Fruit fly (Drosophila melanogaster) whole organism, embryonic: ENCODE measurements around the gene CG14971.

Experiments used
- ATbp ChIP-seq: fragments of 200-800 bp; sonication (Bioruptor generic); optimal IDR thresholded peaks from 2 replicates; lab custom pipeline; 2017; ENCODE audit warnings: missing biosample characterization, mild to moderate bottlenecking, missing genetic modification characterization, missing genetic modification reagents
- B-H2 ChIP-seq: fragments of 200-800 bp; sonication (Bioruptor generic); optimal IDR thresholded peaks from 2 replicates; lab custom pipeline; 2018; ENCODE audit warnings: missing biosample characterization, mild to moderate bottlenecking, missing genetic modification characterization
- Bdp1 ChIP-seq: fragments of 200-800 bp; sonication (Bioruptor generic); optimal IDR thresholded peaks from 3 replicates; lab custom pipeline; 2016; ENCODE audit warnings: missing biosample characterization, missing genetic modification characterization
- Bgb ChIP-seq: fragments of 200-800 bp; sonication (Bioruptor generic); IDR thresholded peaks from 2 replicates; pipeline ENCODE4 v1.3.6; 2022; ENCODE audit warnings: missing biosample characterization, missing genetic modification characterization; ENCODE audit not compliant: partially characterized antibody
- CG11456 ChIP-seq: fragments of 200-800 bp; sonication (Bioruptor generic); IDR thresholded peaks from 3 replicates; pipeline ENCODE4 v1.3.6; 2022; ENCODE audit warnings: missing biosample characterization, missing genetic modification characterization
- CG12659 ChIP-seq: fragments of 200-800 bp; sonication (Bioruptor generic); optimal IDR thresholded peaks from 3 replicates; lab custom pipeline; 2017; ENCODE audit warnings: mild to moderate bottlenecking, missing biosample characterization, missing genetic modification reagents, missing genetic modification characterization
- CG13296 ChIP-seq: fragments of 200-800 bp; sonication (Bioruptor generic); optimal IDR thresholded peaks from 3 replicates; lab custom pipeline; 2018; ENCODE audit warnings: missing biosample characterization, mild to moderate bottlenecking, missing genetic modification characterization
- CG14860 ChIP-seq: fragments of 200-800 bp; sonication (Bioruptor generic); IDR thresholded peaks from 3 replicates; pipeline ENCODE4 v1.3.6; 2022; ENCODE audit warnings: missing biosample characterization, missing genetic modification characterization; ENCODE audit not compliant: partially characterized antibody
- CG18011 ChIP-seq: fragments of 200-800 bp; sonication (Bioruptor generic); optimal IDR thresholded peaks from 2 replicates; lab custom pipeline; 2017; ENCODE audit warnings: missing biosample characterization, missing genetic modification characterization, mild to moderate bottlenecking, moderate library complexity, missing genotype
- CG2116 ChIP-seq: fragments of 200-800 bp; sonication (Bioruptor generic); optimal IDR thresholded peaks from 3 replicates; lab custom pipeline; 2018; ENCODE audit warnings: missing biosample characterization, mild to moderate bottlenecking, missing genetic modification characterization
- CG2678 ChIP-seq: fragments of 200-800 bp; sonication (Bioruptor generic); optimal IDR thresholded peaks from 3 replicates; lab custom pipeline; 2019; ENCODE audit warnings: missing biosample characterization, mild to moderate bottlenecking, missing genetic modification characterization, moderate library complexity
- CG34376 ChIP-seq: fragments of 200-800 bp; sonication (Bioruptor generic); optimal IDR thresholded peaks from 2 replicates; lab custom pipeline; 2018; ENCODE audit warnings: missing biosample characterization, mild to moderate bottlenecking, missing genetic modification characterization
- CG3726 ChIP-seq: fragments of 200-800 bp; sonication (Bioruptor generic); IDR thresholded peaks from 3 replicates; pipeline ENCODE4, ENCODE4 v1.3.6; 2022; ENCODE audit warnings: missing biosample characterization, missing genetic modification characterization
- CG42726 ChIP-seq: fragments of 200-800 bp; sonication (Bioruptor generic); IDR thresholded peaks from 2 replicates; pipeline ENCODE4 v1.3.6; 2022; ENCODE audit warnings: missing biosample characterization, missing genetic modification characterization; ENCODE audit not compliant: partially characterized antibody
- CG4707 ChIP-seq: fragments of 200-800 bp; sonication (Bioruptor generic); optimal IDR thresholded peaks from 2 replicates; lab custom pipeline; 2018; ENCODE audit warnings: missing biosample characterization, mild to moderate bottlenecking, missing genetic modification characterization, moderate library complexity
- CG4854 ChIP-seq: fragments of 200-800 bp; sonication (Bioruptor generic); optimal IDR thresholded peaks from 2 replicates; lab custom pipeline; 2016; ENCODE audit warnings: missing biosample characterization, missing genetic modification characterization, inconsistent platforms
- CG6654 ChIP-seq: fragments of 200-800 bp; sonication (Bioruptor generic); optimal IDR thresholded peaks from 2 replicates; lab custom pipeline; 2017; ENCODE audit warnings: missing biosample characterization, mild to moderate bottlenecking, missing genetic modification characterization
- CG6689 ChIP-seq: fragments of 200-800 bp; sonication (Bioruptor generic); IDR thresholded peaks from 2 replicates; pipeline ENCODE4 v1.3.6; 2022; ENCODE audit warnings: missing biosample characterization, missing genetic modification characterization
- CG7987 ChIP-seq: fragments of 200-800 bp; sonication (Bioruptor generic); optimal IDR thresholded peaks from 2 replicates; lab custom pipeline; 2018; ENCODE audit warnings: missing biosample characterization, mild to moderate bottlenecking, missing genetic modification characterization, moderate library complexity
- CG8290 ChIP-seq, 3 experiments: fragments of 200-800 bp; sonication (Bioruptor generic); optimal IDR thresholded peaks; 2 replicates each; lab custom pipeline; 2016 to 2019; ENCODE audit warnings: missing biosample characterization in 3 of 3, missing genetic modification characterization in 3 of 3, mild to moderate bottlenecking in 2 of 3, moderate library complexity in 1 of 3
- CG8944 ChIP-seq: fragments of 200-800 bp; sonication (Bioruptor generic); optimal IDR thresholded peaks from 3 replicates; lab custom pipeline; 2016; ENCODE audit warnings: missing biosample characterization, missing genetic modification characterization
- CG9437 ChIP-seq: fragments of 200-800 bp; sonication (Bioruptor generic); optimal IDR thresholded peaks from 2 replicates; lab custom pipeline; 2018; ENCODE audit warnings: missing biosample characterization, mild to moderate bottlenecking, missing genetic modification characterization
- Fer1 ChIP-seq: fragments of 200-800 bp; sonication (Bioruptor generic); optimal IDR thresholded peaks from 2 replicates; lab custom pipeline; 2017; ENCODE audit warnings: missing biosample characterization, mild to moderate bottlenecking, missing genetic modification characterization
- HmgZ ChIP-seq: fragments of 200-800 bp; sonication (Bioruptor generic); optimal IDR thresholded peaks from 2 replicates; lab custom pipeline; 2018; ENCODE audit warnings: missing biosample characterization, mild to moderate bottlenecking, missing genetic modification characterization
- NC2α ChIP-seq: fragments of 200-800 bp; sonication (Bioruptor generic); optimal IDR thresholded peaks from 2 replicates; lab custom pipeline; 2016; ENCODE audit warnings: missing biosample characterization, missing genetic modification characterization
- Side ChIP-seq: fragments of 200-800 bp; sonication (Bioruptor generic); optimal IDR thresholded peaks from 2 replicates; lab custom pipeline; 2016; ENCODE audit warnings: missing biosample characterization, missing genetic modification characterization
- Sox102F ChIP-seq: fragments of 200-800 bp; sonication (Bioruptor generic); optimal IDR thresholded peaks from 2 replicates; lab custom pipeline; 2018; ENCODE audit warnings: missing biosample characterization, mild to moderate bottlenecking, missing genetic modification characterization, moderate library complexity
- Stat92E ChIP-seq, 3 experiments: fragments of >200 bp in 2 of 3; fragments of 200-800 bp in 1 of 3; sonication (Bioruptor generic) in 1 of 3; optimal IDR thresholded peaks; 2 replicates each; lab custom pipeline; 2017 to 2019; ENCODE audit warnings: missing biosample characterization in 3 of 3, missing genetic modification characterization in 3 of 3, mild to moderate bottlenecking in 1 of 3, moderate library complexity in 1 of 3
- bowl ChIP-seq: fragments of 200-800 bp; sonication (Bioruptor generic); IDR thresholded peaks from 2 replicates; pipeline ENCODE4 v1.3.6; 2022; ENCODE audit warnings: missing biosample characterization, missing genetic modification characterization
- bsh ChIP-seq, 2 experiments: fragments of 200-800 bp; sonication (Bioruptor generic); optimal IDR thresholded peaks; 2 replicates each; lab custom pipeline; 2017 to 2018; ENCODE audit warnings: mild to moderate bottlenecking in 2 of 2, missing biosample characterization in 2 of 2, missing genetic modification characterization in 2 of 2, moderate library complexity in 1 of 2
- caup ChIP-seq: fragments of 200-800 bp; sonication (Bioruptor generic); optimal IDR thresholded peaks from 3 replicates; lab custom pipeline; 2017; ENCODE audit warnings: missing biosample characterization, mild to moderate bottlenecking, missing genetic modification characterization, moderate library complexity; ENCODE audit not compliant: severe bottlenecking
- cg ChIP-seq: fragments of 200-800 bp; sonication (Bioruptor generic); optimal IDR thresholded peaks from 3 replicates; lab custom pipeline; 2019; ENCODE audit warnings: missing biosample characterization, mild to moderate bottlenecking, missing genetic modification characterization, moderate library complexity
- chif ChIP-seq, 2 experiments: fragments of 200-800 bp; sonication (Bioruptor generic); optimal IDR thresholded peaks; 3 replicates each; lab custom pipeline; 2016; ENCODE audit warnings: missing biosample characterization in 2 of 2, missing genetic modification characterization in 2 of 2
- chinmo ChIP-seq: fragments of 200-800 bp; sonication (Bioruptor generic); IDR thresholded peaks from 4 replicates; pipeline ENCODE4 v1.3.6; 2022; ENCODE audit warnings: missing biosample characterization, missing genetic modification characterization; ENCODE audit not compliant: partially characterized antibody
- cwo ChIP-seq: fragments of 200-800 bp; sonication (Bioruptor generic); optimal IDR thresholded peaks from 3 replicates; lab custom pipeline; 2017; ENCODE audit warnings: missing biosample characterization, missing genetic modification characterization, mild to moderate bottlenecking, moderate library complexity, missing genetic modification reagents
- dysf ChIP-seq: fragments of 200-800 bp; sonication (Bioruptor generic); IDR thresholded peaks from 3 replicates; pipeline ENCODE4 v1.3.6; 2022; ENCODE audit warnings: missing biosample characterization, missing genetic modification characterization
- grau ChIP-seq: fragments of 200-800 bp; optimal IDR thresholded peaks from 3 replicates; lab custom pipeline; 2019; ENCODE audit warnings: missing biosample characterization, mild to moderate bottlenecking, missing genetic modification characterization, moderate library complexity
- gt ChIP-seq: fragments of 200-800 bp; sonication (Bioruptor generic); IDR thresholded peaks from 2 replicates; pipeline ENCODE4 v1.3.6; 2022; ENCODE audit warnings: missing biosample characterization, missing genetic modification characterization
- hbn ChIP-seq: fragments of 200-800 bp; sonication (Bioruptor generic); IDR thresholded peaks from 2 replicates; pipeline ENCODE4 v1.3.6; 2022; ENCODE audit warnings: missing biosample characterization, missing genetic modification characterization; ENCODE audit not compliant: partially characterized antibody
- jumu ChIP-seq: fragments of 200-800 bp; sonication (Bioruptor generic); optimal IDR thresholded peaks from 3 replicates; lab custom pipeline; 2016; ENCODE audit warnings: missing biosample characterization, missing genetic modification characterization
- ken ChIP-seq: fragments of 200-800 bp; sonication (Bioruptor generic); IDR thresholded peaks from 3 replicates; pipeline ENCODE4 v1.3.6; 2022; ENCODE audit warnings: missing biosample characterization, missing genetic modification characterization
- lilli ChIP-seq: fragments of 200-800 bp; sonication (Bioruptor generic); optimal IDR thresholded peaks from 3 replicates; lab custom pipeline; 2016; ENCODE audit warnings: missing biosample characterization, missing genetic modification characterization
- nau ChIP-seq: fragments of 200-800 bp; sonication (Bioruptor generic); optimal IDR thresholded peaks from 3 replicates; lab custom pipeline; 2017; ENCODE audit warnings: missing biosample characterization, mild to moderate bottlenecking, missing genetic modification characterization, missing genetic modification reagents
- phol ChIP-seq: fragments of 200-800 bp; sonication (Bioruptor generic); optimal IDR thresholded peaks from 3 replicates; lab custom pipeline; 2018; ENCODE audit warnings: missing biosample characterization, mild to moderate bottlenecking, missing genetic modification characterization, moderate library complexity
- ro ChIP-seq: fragments of 200-800 bp; sonication (Bioruptor generic); IDR thresholded peaks from 2 replicates; pipeline ENCODE4 v1.3.6; 2022; ENCODE audit warnings: missing biosample characterization, missing genetic modification characterization
- sens ChIP-seq: fragments of 200-800 bp; sonication (Bioruptor generic); peaks from one replicate; lab custom pipeline; 2016; ENCODE audit warnings: missing biosample characterization, missing genetic modification characterization
- sima ChIP-seq: fragments of 200-800 bp; sonication (Bioruptor generic); optimal IDR thresholded peaks from 2 replicates; lab custom pipeline; 2016; ENCODE audit warnings: missing biosample characterization, missing genetic modification characterization
- slbo ChIP-seq: fragments of 200-800 bp; sonication (Bioruptor generic); IDR thresholded peaks from 2 replicates; pipeline ENCODE4 v1.3.6; 2022; ENCODE audit warnings: missing biosample characterization, missing genetic modification characterization
- sr ChIP-seq: fragments of 200-800 bp; sonication (Bioruptor generic); IDR thresholded peaks from 3 replicates; pipeline ENCODE4 v1.3.6; 2022; ENCODE audit warnings: missing biosample characterization, missing genetic modification characterization
- trem ChIP-seq: fragments of 200-800 bp; optimal IDR thresholded peaks from 3 replicates; lab custom pipeline; 2019; ENCODE audit warnings: missing biosample characterization, mild to moderate bottlenecking, missing genetic modification characterization, moderate library complexity

The CG14971 gene

dm6 chr3L:3420674-3421073 is 50.4 kb downstream of the CG14971 start (continued):
- TF ChIP-seq Fer1 (GFP tag; lab: Kevin White, UChicago) (no peak), CG34376 (no peak), ken (GFP tag; lab: Robert Waterston, UW) (no peak), phol (tag; lab: Kevin White, UChicago) (no peak), CG9437 (GFP tag; lab: Kevin White, UChicago) (no peak), jumu (GFP tag; lab: Kevin White, UChicago) (no peak), bsh (GFP tag; optimal IDR thresholded peaks at IDR 0.05; lab: Kevin White, UChicago) (no peak), CG42726 (no peak), CG8944 (no peak), CG8290 (GFP tag; optimal IDR thresholded peaks at IDR 0.05; lab: Kevin White, UChicago) (no peak), CG8290 (tag; optimal IDR thresholded peaks at IDR 0.05; lab: Kevin White, UChicago) (no peak), hbn (GFP tag; lab: Robert Waterston, UW) (no peak), NC2α (GFP tag; lab: Kevin White, UChicago) (no peak), ATbp (GFP tag; lab: Kevin White, UChicago) (no peak), CG11456 (GFP tag; lab: Robert Waterston, UW) (no peak), Side (GFP tag; lab: Kevin White, UChicago) (no peak), CG6654 (GFP tag; lab: Kevin White, UChicago) (no peak), CG4854 (no peak), sr (no peak), chinmo (GFP tag; lab: Robert Waterston, UW) (no peak), CG7987 (no peak), sens (GFP tag; lab: Kevin White, UChicago) (peak; percentile 71), HmgZ (tag; lab: Kevin White, UChicago) (no peak), CG2116 (GFP tag; lab: Kevin White, UChicago) (no peak), CG13296 (GFP tag; lab: Kevin White, UChicago) (no peak), CG2678 (peak; percentile 49), gt (GFP tag; lab: Robert Waterston, UW) (no peak), nau (GFP tag; lab: Kevin White, UChicago) (no peak), bowl (GFP tag; lab: Robert Waterston, UW) (no peak), chif (GFP tag; optimal IDR thresholded peaks at IDR 0.05; lab: Kevin White, UChicago) (no peak), Bgb (GFP tag; lab: Robert Waterston, UW) (no peak), CG4707 (no peak), CG12659 (GFP tag; lab: Kevin White, UChicago) (peak; percentile 22), CG14860 (no peak), cg (GFP tag; lab: Kevin White, UChicago) (no peak), CG18011 (GFP tag; lab: Kevin White, UChicago) (no peak), Sox102F (GFP tag; lab: Kevin White, UChicago) (peak; percentile 33), dysf (GFP tag; lab: Robert Waterston, UW) (no peak), B-H2 (GFP tag; lab: Kevin White, UChicago) (no peak), CG3726 (GFP tag; lab: Robert Waterston, UW) (no peak), Stat92E (GFP tag; optimal IDR thresholded peaks at IDR 0.05; lab: Kevin White, UChicago) (no peak), Bdp1 (GFP tag; lab: Kevin White, UChicago) (no peak), grau (tag; lab: Kevin White, UChicago) (peak; percentile 7), cwo (GFP tag; lab: Kevin White, UChicago) (no peak), ro (GFP tag; lab: Robert Waterston, UW) (no peak), CG6689 (GFP tag; lab: Robert Waterston, UW) (no peak), lilli (GFP tag; lab: Kevin White, UChicago) (peak; percentile 14), sima (GFP tag; lab: Kevin White, UChicago) (no peak), caup (GFP tag; lab: Kevin White, UChicago) (no peak), trem (tag; lab: Kevin White, UChicago) (no peak), slbo (GFP tag; lab: Robert Waterston, UW) (peak; percentile 26; the same call in 1 of the 2 replicates)
